Fruit fly (Drosophila melanogaster) whole organism, embryonic: ENCODE results near the gene Ugt305A1.

Source experiments
- Abd-B ChIP-seq: fragments of 200-800 bp; sonication (Bioruptor generic); optimal IDR thresholded peaks from 2 replicates; lab custom pipeline; 2018; ENCODE audit warnings: missing biosample characterization, mild to moderate bottlenecking, missing genetic modification characterization, moderate library complexity
- B-H1 ChIP-seq: fragments of 200-800 bp; sonication (Bioruptor generic); IDR thresholded peaks from 3 replicates; pipeline ENCODE4 v1.3.6; 2022; ENCODE audit warnings: missing biosample characterization, missing genetic modification characterization
- CG1024 ChIP-seq: fragments of 200-800 bp; sonication (Bioruptor generic); IDR thresholded peaks from 2 replicates; pipeline ENCODE4 v1.3.6; 2022; ENCODE audit warnings: missing biosample characterization, missing genetic modification characterization
- CG11560 ChIP-seq: fragments of 200-800 bp; sonication (Bioruptor generic); IDR thresholded peaks from 3 replicates; pipeline ENCODE4 v1.3.6; 2022; ENCODE audit warnings: missing biosample characterization, missing genetic modification characterization
- CG12155 ChIP-seq: fragments of 200-800 bp; sonication (Bioruptor generic); optimal IDR thresholded peaks from 3 replicates; lab custom pipeline; 2016; ENCODE audit warnings: missing biosample characterization, missing genetic modification characterization
- CG13296 ChIP-seq: fragments of 200-800 bp; sonication (Bioruptor generic); optimal IDR thresholded peaks from 3 replicates; lab custom pipeline; 2018; ENCODE audit warnings: missing biosample characterization, mild to moderate bottlenecking, missing genetic modification characterization
- CG13424 ChIP-seq: fragments of 200-800 bp; sonication (Bioruptor generic); optimal IDR thresholded peaks from 2 replicates; lab custom pipeline; 2019; ENCODE audit warnings: missing biosample characterization, mild to moderate bottlenecking, missing genetic modification characterization, moderate library complexity
- CG15073 ChIP-seq: fragments of 200-800 bp; sonication (Bioruptor generic); optimal IDR thresholded peaks from 2 replicates; lab custom pipeline; 2016; ENCODE audit warnings: missing biosample characterization, missing genetic modification characterization
- CG15514 ChIP-seq: fragments of 200-800 bp; sonication (Bioruptor generic); optimal IDR thresholded peaks from 3 replicates; lab custom pipeline; 2017; ENCODE audit warnings: missing biosample characterization, missing genetic modification characterization, mild to moderate bottlenecking, moderate library complexity, missing genetic modification reagents
- CG15696 ChIP-seq: fragments of 200-800 bp; sonication (Bioruptor generic); optimal IDR thresholded peaks from 2 replicates; lab custom pipeline; 2019; ENCODE audit warnings: missing biosample characterization, mild to moderate bottlenecking, missing genetic modification characterization, moderate library complexity
- CG16813 ChIP-seq: fragments of 200-800 bp; sonication (Bioruptor generic); IDR thresholded peaks from 3 replicates; pipeline ENCODE4 v1.3.6; 2022; ENCODE audit warnings: missing biosample characterization, missing genetic modification characterization; ENCODE audit not compliant: partially characterized antibody
- CG16863 ChIP-seq: fragments of 200-800 bp; sonication (Bioruptor generic); optimal IDR thresholded peaks from 3 replicates; lab custom pipeline; 2016; ENCODE audit warnings: missing biosample characterization, missing genetic modification characterization
- CG17361 ChIP-seq: fragments of 200-800 bp; sonication (Bioruptor generic); IDR thresholded peaks from 3 replicates; pipeline ENCODE4 v1.3.6; 2022; ENCODE audit warnings: missing biosample characterization, missing genetic modification characterization
- CG17385 ChIP-seq: fragments of 200-800 bp; sonication (Bioruptor generic); optimal IDR thresholded peaks from 3 replicates; lab custom pipeline; 2018; ENCODE audit warnings: missing biosample characterization, mild to moderate bottlenecking, missing genetic modification characterization
- CG3281 ChIP-seq: fragments of 200-800 bp; sonication (Bioruptor generic); optimal IDR thresholded peaks from 3 replicates; lab custom pipeline; 2017; ENCODE audit warnings: missing biosample characterization, mild to moderate bottlenecking, missing genetic modification characterization
- CG43689 ChIP-seq: fragments of 200-800 bp; sonication (Bioruptor generic); IDR thresholded peaks from 2 replicates; pipeline ENCODE4 v1.3.6; 2022; ENCODE audit warnings: missing biosample characterization, missing genetic modification characterization
- CG7928 ChIP-seq: fragments of 200-800 bp; sonication (Bioruptor generic); optimal IDR thresholded peaks from 2 replicates; lab custom pipeline; 2017; ENCODE audit warnings: missing biosample characterization, mild to moderate bottlenecking, missing genetic modification characterization
- CG8290 ChIP-seq, 3 experiments: fragments of 200-800 bp; sonication (Bioruptor generic); optimal IDR thresholded peaks; 2 replicates each; lab custom pipeline; 2016 to 2019; ENCODE audit warnings: missing biosample characterization in 3 of 3, missing genetic modification characterization in 3 of 3, mild to moderate bottlenecking in 2 of 3, moderate library complexity in 1 of 3
- CG9609 ChIP-seq: fragments of 200-800 bp; sonication (Bioruptor generic); optimal IDR thresholded peaks from 3 replicates; lab custom pipeline; 2016; ENCODE audit warnings: missing biosample characterization, missing genetic modification characterization
- CG9932 ChIP-seq: fragments of 200-800 bp; sonication (Bioruptor generic); IDR thresholded peaks from 2 replicates; pipeline ENCODE4 v1.3.6; 2022; ENCODE audit warnings: missing biosample characterization, missing genetic modification characterization
- CoRest ChIP-seq: fragments of 200-800 bp; sonication (Bioruptor generic); optimal IDR thresholded peaks from 3 replicates; lab custom pipeline; 2018; ENCODE audit warnings: missing biosample characterization, mild to moderate bottlenecking, missing genetic modification characterization, moderate library complexity
- D19B ChIP-seq: fragments of 200-800 bp; sonication (Bioruptor generic); optimal IDR thresholded peaks from 2 replicates; lab custom pipeline; 2017; ENCODE audit warnings: missing biosample characterization, mild to moderate bottlenecking, missing genetic modification characterization
- Dek ChIP-seq: fragments of 200-800 bp; sonication (Bioruptor generic); optimal IDR thresholded peaks from 3 replicates; lab custom pipeline; 2019; ENCODE audit warnings: missing biosample characterization, mild to moderate bottlenecking, missing genetic modification characterization, moderate library complexity
- Dref ChIP-seq: fragments of 200-800 bp; sonication (Bioruptor generic); IDR thresholded peaks from 2 replicates; pipeline ENCODE4 v1.3.6; 2022; ENCODE audit warnings: missing biosample characterization, missing genetic modification characterization
- E2f1 ChIP-seq: fragments of 200-800 bp; sonication (Bioruptor generic); IDR thresholded peaks from 2 replicates; pipeline ENCODE4 v1.3.6; 2022; ENCODE audit warnings: missing biosample characterization, missing genetic modification characterization
- Eip74EF ChIP-seq, 2 experiments: fragments of 200-800 bp in 1 of 2; fragments of >200 bp in 1 of 2; sonication (Bioruptor generic) in 1 of 2; optimal IDR thresholded peaks; 2 replicates each; lab custom pipeline; 2017 to 2019; ENCODE audit warnings: missing biosample characterization in 2 of 2, missing genetic modification characterization in 2 of 2, mild to moderate bottlenecking in 1 of 2, moderate library complexity in 1 of 2
- HLH54F ChIP-seq: fragments of 200-800 bp; sonication (Bioruptor generic); optimal IDR thresholded peaks from 3 replicates; lab custom pipeline; 2016; ENCODE audit warnings: missing biosample characterization, missing genetic modification characterization
- Hr39 ChIP-seq: fragments of >200 bp; optimal IDR thresholded peaks from 2 replicates; lab custom pipeline; 2017
- Ptx1 ChIP-seq: fragments of 200-800 bp; sonication (Bioruptor generic); IDR thresholded peaks from 2 replicates; pipeline ENCODE4 v1.3.6; 2022; ENCODE audit warnings: missing biosample characterization, missing genetic modification characterization
- Ravus ChIP-seq: fragments of 200-800 bp; sonication (Bioruptor generic); IDR thresholded peaks from 2 replicates; pipeline ENCODE4 v1.3.6; 2022; ENCODE audit warnings: missing biosample characterization, missing genetic modification characterization
- TFAM ChIP-seq: fragments of 200-800 bp; sonication (Bioruptor generic); optimal IDR thresholded peaks from 2 replicates; lab custom pipeline; 2017; ENCODE audit warnings: missing biosample characterization, missing genetic modification characterization, inconsistent platforms
- ab ChIP-seq: fragments of 200-800 bp; sonication (Bioruptor generic); optimal IDR thresholded peaks from 2 replicates; lab custom pipeline; 2016; ENCODE audit warnings: missing biosample characterization, missing genetic modification characterization
- ash1 ChIP-seq: fragments of 200-800 bp; sonication (Bioruptor generic); optimal IDR thresholded peaks from 2 replicates; lab custom pipeline; 2018; ENCODE audit warnings: missing biosample characterization, mild to moderate bottlenecking, missing genetic modification characterization
- bab2 ChIP-seq: fragments of 200-800 bp; sonication (Bioruptor generic); optimal IDR thresholded peaks from 2 replicates; lab custom pipeline; 2016; ENCODE audit warnings: missing biosample characterization, missing genetic modification characterization
- bbx ChIP-seq: fragments of 200-800 bp; sonication (Bioruptor generic); IDR thresholded peaks from 2 replicates; pipeline ENCODE4 v1.3.6; 2022; ENCODE audit warnings: missing biosample characterization, missing genetic modification characterization; ENCODE audit not compliant: partially characterized antibody
- caup ChIP-seq: fragments of 200-800 bp; sonication (Bioruptor generic); optimal IDR thresholded peaks from 3 replicates; lab custom pipeline; 2017; ENCODE audit warnings: missing biosample characterization, mild to moderate bottlenecking, missing genetic modification characterization, moderate library complexity; ENCODE audit not compliant: severe bottlenecking
- cg ChIP-seq: fragments of 200-800 bp; sonication (Bioruptor generic); optimal IDR thresholded peaks from 3 replicates; lab custom pipeline; 2019; ENCODE audit warnings: missing biosample characterization, mild to moderate bottlenecking, missing genetic modification characterization, moderate library complexity
- crp ChIP-seq, 2 experiments: fragments of 200-800 bp; sonication (Bioruptor generic); optimal IDR thresholded peaks; 2 replicates in 1 of 2; 3 replicates in 1 of 2; lab custom pipeline; 2017; ENCODE audit warnings: missing biosample characterization in 2 of 2, missing genetic modification characterization in 2 of 2, mild to moderate bottlenecking in 1 of 2, moderate library complexity in 1 of 2
- dmrt99B ChIP-seq: fragments of 200-800 bp; sonication (Bioruptor generic); optimal IDR thresholded peaks from 2 replicates; lab custom pipeline; 2018; ENCODE audit warnings: missing biosample characterization, mild to moderate bottlenecking, missing genetic modification characterization, moderate library complexity
- fd64A ChIP-seq: fragments of 200-800 bp; sonication (Bioruptor generic); optimal IDR thresholded peaks from 3 replicates; lab custom pipeline; 2018; ENCODE audit warnings: missing biosample characterization, mild to moderate bottlenecking, missing genetic modification characterization
- hbn ChIP-seq: fragments of 200-800 bp; sonication (Bioruptor generic); IDR thresholded peaks from 2 replicates; pipeline ENCODE4 v1.3.6; 2022; ENCODE audit warnings: missing biosample characterization, missing genetic modification characterization; ENCODE audit not compliant: partially characterized antibody
- ind ChIP-seq: fragments of 200-800 bp; sonication (Bioruptor generic); optimal IDR thresholded peaks from 3 replicates; lab custom pipeline; 2016; ENCODE audit warnings: missing biosample characterization, missing genetic modification characterization
- knrl ChIP-seq: fragments of 200-800 bp; sonication (Bioruptor generic); IDR thresholded peaks from 3 replicates; pipeline ENCODE4 v1.3.6; 2022; ENCODE audit warnings: missing biosample characterization, missing genetic modification characterization; ENCODE audit not compliant: partially characterized antibody
- lbe ChIP-seq: fragments of 200-800 bp; sonication (Bioruptor generic); optimal IDR thresholded peaks from 2 replicates; lab custom pipeline; 2016; ENCODE audit warnings: missing biosample characterization, mild to moderate bottlenecking, missing genetic modification characterization
- pros ChIP-seq: fragments of 200-800 bp; sonication (Bioruptor generic); optimal IDR thresholded peaks from 3 replicates; lab custom pipeline; 2019; ENCODE audit warnings: missing biosample characterization, mild to moderate bottlenecking, missing genetic modification characterization, moderate library complexity
- shn ChIP-seq: fragments of 200-800 bp; sonication (Bioruptor generic); optimal IDR thresholded peaks from 3 replicates; lab custom pipeline; 2016; ENCODE audit warnings: missing biosample characterization, missing genetic modification characterization
- sr ChIP-seq: fragments of 200-800 bp; sonication (Bioruptor generic); IDR thresholded peaks from 3 replicates; pipeline ENCODE4 v1.3.6; 2022; ENCODE audit warnings: missing biosample characterization, missing genetic modification characterization
- ssp ChIP-seq: fragments of 200-800 bp; sonication (Bioruptor generic); IDR thresholded peaks from 2 replicates; pipeline ENCODE4 v1.3.6; 2022; ENCODE audit warnings: missing biosample characterization, missing genetic modification characterization
- tx ChIP-seq: fragments of 200-800 bp; sonication (Bioruptor generic); optimal IDR thresholded peaks from 2 replicates; lab custom pipeline; 2016; ENCODE audit warnings: missing biosample characterization, missing genetic modification characterization
- zen ChIP-seq: fragments of 200-800 bp; sonication (Bioruptor generic); optimal IDR thresholded peaks from 3 replicates; lab custom pipeline; 2018; ENCODE audit warnings: missing biosample characterization, mild to moderate bottlenecking, missing genetic modification characterization, moderate library complexity

Gene Ugt305A1

DNA sequence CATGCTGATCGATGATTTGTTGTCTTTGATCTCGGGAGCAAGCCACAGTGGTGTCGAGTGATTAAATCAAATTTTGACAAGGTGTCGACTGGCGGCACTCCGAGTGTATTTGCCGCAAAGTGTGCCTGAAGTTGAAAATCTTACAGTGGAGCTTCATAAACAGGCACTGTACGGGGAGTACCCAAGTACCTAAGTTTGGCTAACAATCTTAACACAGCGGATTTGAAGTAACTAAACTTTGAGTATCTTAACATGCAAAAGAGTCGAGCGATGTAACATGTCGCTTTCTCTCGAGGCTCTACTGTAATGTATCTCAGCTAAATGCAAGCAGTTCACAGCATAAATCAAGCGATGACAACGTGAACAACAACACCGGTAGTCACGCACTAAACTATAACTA, 42.8 kb upstream of the Ugt305A1 start (continued):
- TF ChIP-seq ssp (GFP tag; lab: Robert Waterston, UW), result peak; percentile 53
- TF ChIP-seq CoRest (tag; lab: Kevin White, UChicago), result peak; percentile 67
- no peak for TF ChIP-seq lbe (GFP tag; lab: Kevin White, UChicago)
- no peak for TF ChIP-seq knrl (GFP tag; lab: Robert Waterston, UW)
- TF ChIP-seq caup, result no peak
- no peak for TF ChIP-seq CG15514
- TF ChIP-seq D19B (GFP tag; lab: Kevin White, UChicago), result no peak
- TF ChIP-seq B-H1 (GFP tag; lab: Robert Waterston, UW), result 0 out of 3 replicates have a peak, but pooled peaks have one; percentile 11
- TF ChIP-seq CG16813 (GFP tag; lab: Robert Waterston, UW), result no peak
- TF ChIP-seq CG3281, result no peak
- peak; percentile 34; the same call in 1 of the 3 replicates for TF ChIP-seq CG11560 (tag; lab: Robert Waterston, UW)
- TF ChIP-seq CG8290 (GFP tag; optimal IDR thresholded peaks at IDR 0.05; lab: Kevin White, UChicago), result peak; percentile 46
- peak in 1 of 2 experiments; percentile 67 for TF ChIP-seq CG8290 (tag; optimal IDR thresholded peaks at IDR 0.05; lab: Kevin White, UChicago)
- TF ChIP-seq Abd-B (GFP tag; lab: Kevin White, UChicago), result peak; percentile 70
- TF ChIP-seq zen (tag; lab: Kevin White, UChicago), result peak; percentile 85
- peak; percentile 58 for TF ChIP-seq dmrt99B (tag; lab: Kevin White, UChicago)
- TF ChIP-seq cg, result no peak
- no peak for TF ChIP-seq Eip74EF (GFP tag; optimal IDR thresholded peaks at IDR 0.05; lab: Kevin White, UChicago)
- TF ChIP-seq bbx, result no peak
- TF ChIP-seq bab2 (GFP tag; lab: Kevin White, UChicago), result peak; percentile 54
- no peak for TF ChIP-seq TFAM (GFP tag; lab: Kevin White, UChicago)
- peak; percentile 71 for TF ChIP-seq fd64A
- no peak; the same call in 2 of the 3 replicates for TF ChIP-seq sr (GFP tag; lab: Robert Waterston, UW)
- peak; percentile 65 for TF ChIP-seq CG16863
- TF ChIP-seq CG9932 (GFP tag; lab: Robert Waterston, UW), result no peak
- no peak for TF ChIP-seq CG13296
- TF ChIP-seq CG17361, result peak; percentile 64
- no peak for TF ChIP-seq Dek (tag; lab: Kevin White, UChicago)
- TF ChIP-seq CG17385 (GFP tag; lab: Kevin White, UChicago), result peak; percentile 51
- TF ChIP-seq HLH54F, result no peak
- peak; percentile 47 for TF ChIP-seq CG9609 (GFP tag; lab: Kevin White, UChicago)
- peak; percentile 37; the same call in 1 of the 2 replicates for TF ChIP-seq E2f1 (GFP tag; lab: Robert Waterston, UW)
- TF ChIP-seq ash1 (GFP tag; lab: Kevin White, UChicago), result no peak
- no peak for TF ChIP-seq Hr39 (lab: Kevin White, UChicago)
- TF ChIP-seq pros (GFP tag; lab: Kevin White, UChicago), result no peak
- peak; percentile 21 for TF ChIP-seq tx
- TF ChIP-seq CG15073 (GFP tag; lab: Kevin White, UChicago), result no peak
- TF ChIP-seq CG15696 (tag; lab: Kevin White, UChicago), result peak; percentile 89
- TF ChIP-seq CG1024 (GFP tag; lab: Robert Waterston, UW), result 0 out of 2 replicates have a peak, but pooled peaks have one; percentile 46
- TF ChIP-seq CG7928 (GFP tag; lab: Kevin White, UChicago), result no peak
- no peak for TF ChIP-seq Dref (GFP tag; lab: Robert Waterston, UW)
- no peak for TF ChIP-seq hbn (GFP tag; lab: Robert Waterston, UW)
- TF ChIP-seq CG13424 (tag; lab: Kevin White, UChicago), result peak; percentile 63
- TF ChIP-seq ab (GFP tag; lab: Kevin White, UChicago), result no peak
- TF ChIP-seq Ptx1 (GFP tag; lab: Robert Waterston, UW), result peak; percentile 53
- no peak for TF ChIP-seq crp (GFP tag; optimal IDR thresholded peaks at IDR 0.05; lab: Kevin White, UChicago)
- no peak for TF ChIP-seq CG43689
- peak; percentile 58 for TF ChIP-seq ind
- no peak for TF ChIP-seq Ravus (GFP tag; lab: Robert Waterston, UW)
- TF ChIP-seq CG12155 (GFP tag; lab: Kevin White, UChicago), result peak; percentile 34
- peak; percentile 36 for TF ChIP-seq shn
